Worm (Caenorhabditis elegans) whole organism, L3 larva: ENCODE measurements around the gene fbxb-54.

Source experiments
- egl-27 ChIP-seq: sonication (generic microtip); optimal IDR thresholded peaks from 4 replicates; lab custom pipeline; 2017; ENCODE audit warnings: missing biosample characterization, missing genetic modification reagents, missing genetic modification characterization
- lin-15B ChIP-seq: fragments of 150-350 bp; optimal IDR thresholded peaks from 2 replicates; lab custom pipeline; 2014; ENCODE audit warnings: missing biosample characterization, missing genetic modification characterization

- TF ChIP-seq egl-27 (tag; lab: Kevin White, UChicago) (no peak), lin-15B (no peak)
Observed at ce11 chrII:1601507-1601906, 45.4 kb upstream of the fbxb-54 start, which contains the start of gene bath-47.
